Worm (Caenorhabditis elegans): Measurements from ENCODE around the gene C06A1.6.

Gene C06A1.6

DNA sequence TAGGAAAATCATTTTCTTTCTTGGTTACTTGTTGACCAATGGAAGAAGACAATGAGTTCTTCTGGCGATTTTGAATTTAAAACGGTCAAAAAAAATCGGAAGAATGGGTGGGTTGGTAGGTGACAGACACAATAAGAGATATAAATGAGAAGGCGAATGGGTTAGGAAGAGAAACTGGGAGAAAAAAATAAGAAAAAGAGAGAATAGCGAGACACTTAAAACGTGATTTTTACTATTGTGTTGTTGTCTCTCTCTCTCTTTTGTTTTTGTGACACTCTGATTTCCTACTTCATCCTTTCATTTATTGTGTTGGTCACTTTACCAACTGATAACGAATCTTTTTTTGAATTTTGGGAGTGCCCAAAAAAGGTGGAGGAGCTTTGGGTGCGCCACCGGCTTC, 48.1 kb downstream of the C06A1.6 start (continued):
- TF ChIP-seq lin-1 (GFP tag; IDR thresholded peaks at IDR 0.05), result no peak
- no peak for TF ChIP-seq daf-16 (GFP tag; optimal IDR thresholded peaks at IDR 0.05)
- TF ChIP-seq daf-16 (tag; optimal IDR thresholded peaks at IDR 0.05), result no peak
- peak; percentile 31 for TF ChIP-seq hlh-30 (tag; optimal IDR thresholded peaks at IDR 0.05; ENCODE audit: insufficient read depth)
- TF ChIP-seq gei-8 (GFP tag; optimal IDR thresholded peaks at IDR 0.05), result no peak
- TF ChIP-seq dmd-8 (GFP tag; IDR thresholded peaks at IDR 0.05), result no peak
- no peak for TF ChIP-seq snpc-1.2 (GFP tag; IDR thresholded peaks at IDR 0.05)
- TF ChIP-seq tra-1 (GFP tag; IDR thresholded peaks at IDR 0.05), result peak; percentile 38; the same call in 1 of the 2 replicates
- no peak for TF ChIP-seq unc-62 (GFP tag; optimal IDR thresholded peaks at IDR 0.05 in 1 of 2)
- TF ChIP-seq unc-62 (tag; optimal IDR thresholded peaks at IDR 0.05), result no peak
- TF ChIP-seq nhr-76 (tag; optimal IDR thresholded peaks at IDR 0.05), result no peak
- TF ChIP-seq dpl-1 (GFP tag; optimal IDR thresholded peaks at IDR 0.05), result no peak
- TF ChIP-seq ama-1 (optimal IDR thresholded peaks at IDR 0.05), result no peak
- no peak for TF ChIP-seq T20F7.1 (GFP tag; optimal IDR thresholded peaks at IDR 0.05)
- no peak for TF ChIP-seq rbr-2 (tag; optimal IDR thresholded peaks at IDR 0.05)
- no peak for TF ChIP-seq lsy-2 (tag; optimal IDR thresholded peaks at IDR 0.05)
- TF ChIP-seq ZK546.5 (tag; optimal IDR thresholded peaks at IDR 0.05), result no peak

DNA sequence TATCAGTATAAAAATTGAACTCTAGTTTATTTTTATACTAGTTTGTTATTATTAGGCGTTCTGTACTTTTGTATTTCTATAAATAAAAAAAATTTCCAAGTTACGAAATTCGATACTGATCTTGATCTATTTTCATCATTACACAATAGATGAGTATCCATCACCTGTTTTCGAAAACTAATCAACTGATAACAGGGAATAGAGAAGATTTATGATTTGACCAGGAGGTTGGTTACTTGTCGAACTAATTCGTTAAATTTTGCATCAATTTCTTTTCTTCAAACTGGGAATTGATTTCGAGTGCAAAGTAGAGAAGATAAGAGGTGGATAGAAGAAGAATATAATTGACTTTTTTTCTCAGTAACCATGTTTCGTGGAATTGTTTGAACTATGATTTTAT, 49.1 kb downstream of the C06A1.6 start:
- TF ChIP-seq hlh-30 (tag; optimal IDR thresholded peaks at IDR 0.05; ENCODE audit: insufficient read depth) (peak; percentile 38), sdz-12 (GFP tag; optimal IDR thresholded peaks at IDR 0.05) (no peak), zip-2 (tag; optimal IDR thresholded peaks at IDR 0.05) (no peak), nhr-28 (tag; optimal IDR thresholded peaks at IDR 0.05) (peak; percentile 50), nhr-76 (tag; optimal IDR thresholded peaks at IDR 0.05) (no peak), egl-43 (GFP tag; IDR thresholded peaks at IDR 0.05) (no peak), lin-1 (GFP tag; IDR thresholded peaks at IDR 0.05) (no peak), hlh-11 (tag; optimal IDR thresholded peaks at IDR 0.05) (no peak), mep-1 (tag; optimal IDR thresholded peaks at IDR 0.05) (no peak), saeg-2 (GFP tag; IDR thresholded peaks at IDR 0.05) (no peak), Y105C5A.15 (GFP tag; IDR thresholded peaks at IDR 0.05) (no peak), aha-1 (tag) (peak; percentile 91), F10B5.3 (tag; optimal IDR thresholded peaks at IDR 0.05) (no peak), dmd-6 (GFP tag; IDR thresholded peaks at IDR 0.05) (peak; percentile 15; the same call in 1 of the 2 replicates), hmg-1.1 (GFP tag; IDR thresholded peaks at IDR 0.05) (no peak)
